Worm (Caenorhabditis elegans): ENCODE measurements around the gene F54F2.9.
A peak's percentile ranks its signal among the peaks of the same experiment; 100 is the strongest.

The F54F2.9 gene

ce11 chrIII:8869663-8870062 lies 42.6 kb upstream of the F54F2.9 start:
- TF ChIP-seq sem-2 (GFP tag; optimal IDR thresholded peaks at IDR 0.05) (no peak), ceh-39 (tag; optimal IDR thresholded peaks at IDR 0.05) (no peak), ham-2 (GFP tag; optimal IDR thresholded peaks at IDR 0.05) (no peak), lin-32 (GFP tag; optimal IDR thresholded peaks at IDR 0.05) (no peak), sptf-1 (tag; optimal IDR thresholded peaks at IDR 0.05) (no peak), tbx-8 (GFP tag; optimal IDR thresholded peaks at IDR 0.05) (no peak), ceh-43 (GFP tag; optimal IDR thresholded peaks at IDR 0.05) (no peak), elt-1 (tag; optimal IDR thresholded peaks at IDR 0.05; ENCODE audit: borderline replicate concordance, insufficient read depth) (no peak), nhr-12 (tag; optimal IDR thresholded peaks at IDR 0.05) (no peak), cnd-1 (tag; optimal IDR thresholded peaks at IDR 0.05) (no peak), lsy-2 (tag; optimal IDR thresholded peaks at IDR 0.05) (no peak), ces-1 (GFP tag; optimal IDR thresholded peaks at IDR 0.05) (no peak)

ce11 chrIII:8867922-8868655 lies 41.1 kb upstream of the F54F2.9 start:
- TF ChIP-seq sptf-1 (tag; optimal IDR thresholded peaks at IDR 0.05): no peak

- TF ChIP-seq mep-1 (tag; optimal IDR thresholded peaks at IDR 0.05) (no peak), hlh-1 (tag; optimal IDR thresholded peaks at IDR 0.05) (peak; percentile 79)
Measured at ce11 chrIII:8866983-8867842, 40.2 kb upstream of the F54F2.9 start.

DNA sequence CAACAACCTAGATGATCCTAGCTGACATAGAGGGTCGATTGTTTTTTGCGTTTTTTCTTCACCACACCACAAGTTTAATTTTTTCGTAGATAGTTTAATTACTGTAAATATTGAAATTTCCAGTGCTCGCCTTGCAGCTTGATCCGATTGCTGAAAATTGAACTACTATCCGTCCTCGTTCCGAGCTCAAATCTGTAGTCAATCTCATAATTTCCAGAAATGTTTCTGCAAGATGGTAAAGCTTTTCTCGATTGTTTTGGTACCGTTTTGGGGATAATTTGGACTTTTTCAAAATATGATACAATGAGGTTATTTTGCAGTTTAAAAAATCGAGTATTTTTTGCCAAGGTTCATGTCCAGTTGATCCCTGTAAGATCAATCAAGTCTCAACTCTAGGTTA lies 39.0 kb upstream of the F54F2.9 start:
- TF ChIP-seq nhr-2 (tag; optimal IDR thresholded peaks at IDR 0.05) (no peak), ham-2 (GFP tag; optimal IDR thresholded peaks at IDR 0.05) (no peak), pha-4 (tag; optimal IDR thresholded peaks at IDR 0.05) (no peak), lin-32 (GFP tag; optimal IDR thresholded peaks at IDR 0.05) (no peak), cnd-1 (tag; optimal IDR thresholded peaks at IDR 0.05) (no peak), M03D4.4 (tag; optimal IDR thresholded peaks at IDR 0.05) (no peak), elt-1 (tag; optimal IDR thresholded peaks at IDR 0.05; ENCODE audit: borderline replicate concordance, insufficient read depth) (no peak), flh-1 (GFP tag; optimal IDR thresholded peaks at IDR 0.05) (no peak), ztf-11 (tag; optimal IDR thresholded peaks at IDR 0.05) (no peak), nhr-76 (tag; optimal IDR thresholded peaks at IDR 0.05) (no peak), ces-1 (GFP tag; optimal IDR thresholded peaks at IDR 0.05) (no peak), bed-3 (GFP tag; optimal IDR thresholded peaks at IDR 0.05) (no peak), ceh-83 (GFP tag; optimal IDR thresholded peaks at IDR 0.05) (no peak), nhr-237 (tag; optimal IDR thresholded peaks at IDR 0.05) (no peak)

ce11 chrIII:8865294-8865766 lies 38.3 kb upstream of the F54F2.9 start:
- TF ChIP-seq ceh-39 (tag; optimal IDR thresholded peaks at IDR 0.05) (no peak), pha-4 (tag; optimal IDR thresholded peaks at IDR 0.05) (peak; percentile 8), unc-120 (tag; optimal IDR thresholded peaks at IDR 0.05; ENCODE audit: poor library complexity, severe bottlenecking) (peak; percentile 84), drap-1 (GFP tag; optimal IDR thresholded peaks at IDR 0.05) (peak; percentile 74), ces-1 (GFP tag; optimal IDR thresholded peaks at IDR 0.05) (no peak), blmp-1 (tag; optimal IDR thresholded peaks at IDR 0.05) (no peak), ham-2 (GFP tag; optimal IDR thresholded peaks at IDR 0.05) (peak; percentile 50), nhr-28 (tag; optimal IDR thresholded peaks at IDR 0.05) (no peak), tbx-8 (GFP tag; optimal IDR thresholded peaks at IDR 0.05) (no peak), hlh-1 (tag; optimal IDR thresholded peaks at IDR 0.05) (peak; percentile 70), cnd-1 (tag; optimal IDR thresholded peaks at IDR 0.05) (peak; percentile 38), lin-32 (GFP tag; optimal IDR thresholded peaks at IDR 0.05) (no peak), sptf-1 (tag; optimal IDR thresholded peaks at IDR 0.05) (peak; percentile 57), lin-13 (tag; optimal IDR thresholded peaks at IDR 0.05) (peak; percentile 39), zip-8 (tag; optimal IDR thresholded peaks at IDR 0.05) (no peak), elt-3 (tag; optimal IDR thresholded peaks at IDR 0.05) (no peak), unc-39 (tag; optimal IDR thresholded peaks at IDR 0.05) (no peak), M03D4.4 (tag; optimal IDR thresholded peaks at IDR 0.05) (peak; percentile 60), mls-2 (tag; optimal IDR thresholded peaks at IDR 0.05) (peak; percentile 17), unc-62 (GFP tag; optimal IDR thresholded peaks at IDR 0.05) (peak; percentile 60)
